Fruit fly (Drosophila melanogaster) whole organism, embryonic: ENCODE measurements around the gene Pdxk.

Source experiments
- Aef1 ChIP-seq: fragments of 200-800 bp; sonication (Bioruptor generic); IDR thresholded peaks from 3 replicates; pipeline ENCODE4 v1.3.6; 2022; ENCODE audit warnings: missing biosample characterization, missing genetic modification characterization
- Atf3 ChIP-seq: fragments of 200-800 bp; sonication (Bioruptor generic); optimal IDR thresholded peaks from 3 replicates; lab custom pipeline; 2016; ENCODE audit warnings: missing biosample characterization, missing genetic modification characterization
- B-H1 ChIP-seq: fragments of 200-800 bp; sonication (Bioruptor generic); IDR thresholded peaks from 3 replicates; pipeline ENCODE4 v1.3.6; 2022; ENCODE audit warnings: missing biosample characterization, missing genetic modification characterization
- BEAF-32 ChIP-seq: fragments of 200-800 bp; sonication (Bioruptor generic); optimal IDR thresholded peaks from 3 replicates; lab custom pipeline; 2017; ENCODE audit warnings: missing biosample characterization, missing genetic modification characterization, mild to moderate bottlenecking, moderate library complexity, missing genetic modification reagents
- Bgb ChIP-seq: fragments of 200-800 bp; sonication (Bioruptor generic); IDR thresholded peaks from 2 replicates; pipeline ENCODE4 v1.3.6; 2022; ENCODE audit warnings: missing biosample characterization, missing genetic modification characterization; ENCODE audit not compliant: partially characterized antibody
- CG10462 ChIP-seq: fragments of 200-800 bp; sonication (Bioruptor generic); optimal IDR thresholded peaks from 2 replicates; lab custom pipeline; 2016; ENCODE audit warnings: missing biosample characterization, missing genetic modification characterization
- CG10543 ChIP-seq: fragments of 200-800 bp; sonication (Bioruptor generic); optimal IDR thresholded peaks from 3 replicates; lab custom pipeline; 2017; ENCODE audit warnings: missing biosample characterization, mild to moderate bottlenecking, missing genetic modification characterization, moderate library complexity
- CG11504 ChIP-seq: fragments of 200-800 bp; sonication (Bioruptor generic); optimal IDR thresholded peaks from 3 replicates; lab custom pipeline; 2019; ENCODE audit warnings: missing biosample characterization, mild to moderate bottlenecking, missing genetic modification characterization, moderate library complexity
- CG11560 ChIP-seq: fragments of 200-800 bp; sonication (Bioruptor generic); IDR thresholded peaks from 3 replicates; pipeline ENCODE4 v1.3.6; 2022; ENCODE audit warnings: missing biosample characterization, missing genetic modification characterization
- CG15073 ChIP-seq: fragments of 200-800 bp; sonication (Bioruptor generic); optimal IDR thresholded peaks from 2 replicates; lab custom pipeline; 2016; ENCODE audit warnings: missing biosample characterization, missing genetic modification characterization
- CG16863 ChIP-seq: fragments of 200-800 bp; sonication (Bioruptor generic); optimal IDR thresholded peaks from 3 replicates; lab custom pipeline; 2016; ENCODE audit warnings: missing biosample characterization, missing genetic modification characterization
- CG17802 ChIP-seq: fragments of 200-800 bp; sonication (Bioruptor generic); optimal IDR thresholded peaks from 2 replicates; lab custom pipeline; 2018; ENCODE audit warnings: missing biosample characterization, mild to moderate bottlenecking, missing genetic modification characterization, moderate library complexity
- CG2875 ChIP-seq: fragments of 200-800 bp; sonication (Bioruptor generic); optimal IDR thresholded peaks from 2 replicates; lab custom pipeline; 2017; ENCODE audit warnings: missing biosample characterization, mild to moderate bottlenecking, missing genetic modification characterization, missing genetic modification reagents
- CG43689 ChIP-seq: fragments of 200-800 bp; sonication (Bioruptor generic); IDR thresholded peaks from 2 replicates; pipeline ENCODE4 v1.3.6; 2022; ENCODE audit warnings: missing biosample characterization, missing genetic modification characterization
- CG4854 ChIP-seq: fragments of 200-800 bp; sonication (Bioruptor generic); optimal IDR thresholded peaks from 2 replicates; lab custom pipeline; 2016; ENCODE audit warnings: missing biosample characterization, missing genetic modification characterization, inconsistent platforms
- CG5180 ChIP-seq: fragments of 200-800 bp; sonication (Bioruptor generic); optimal IDR thresholded peaks from 3 replicates; lab custom pipeline; 2017; ENCODE audit warnings: missing biosample characterization, missing genetic modification characterization, mild to moderate bottlenecking, moderate library complexity, missing genetic modification reagents
- CG6791 ChIP-seq: fragments of 200-800 bp; sonication (Bioruptor generic); IDR thresholded peaks from 3 replicates; pipeline ENCODE4 v1.3.6; 2022; ENCODE audit warnings: missing biosample characterization, missing genetic modification characterization; ENCODE audit not compliant: partially characterized antibody
- CG8388 ChIP-seq: fragments of 200-800 bp; sonication (Bioruptor generic); optimal IDR thresholded peaks from 2 replicates; lab custom pipeline; 2019; ENCODE audit warnings: missing biosample characterization, mild to moderate bottlenecking, missing genetic modification characterization, moderate library complexity
- CG9437 ChIP-seq: fragments of 200-800 bp; sonication (Bioruptor generic); optimal IDR thresholded peaks from 2 replicates; lab custom pipeline; 2018; ENCODE audit warnings: missing biosample characterization, mild to moderate bottlenecking, missing genetic modification characterization
- CG9817 ChIP-seq: fragments of 200-800 bp; sonication (Bioruptor generic); optimal IDR thresholded peaks from 2 replicates; lab custom pipeline; 2018; ENCODE audit warnings: missing biosample characterization, mild to moderate bottlenecking, missing genetic modification characterization, moderate library complexity
- CHES-1-like ChIP-seq: fragments of 200-800 bp; sonication (Bioruptor generic); optimal IDR thresholded peaks from 2 replicates; lab custom pipeline; 2016; ENCODE audit warnings: missing biosample characterization, missing genetic modification characterization
- Dbx ChIP-seq: fragments of 200-800 bp; sonication (Bioruptor generic); IDR thresholded peaks from 3 replicates; pipeline ENCODE4 v1.3.6; 2022; ENCODE audit warnings: missing biosample characterization, missing genetic modification characterization
- Deaf1 ChIP-seq: fragments of 200-800 bp; optimal IDR thresholded peaks from 3 replicates; lab custom pipeline; 2019; ENCODE audit warnings: missing biosample characterization, mild to moderate bottlenecking, missing genetic modification characterization, moderate library complexity
- E2f1 ChIP-seq: fragments of 200-800 bp; sonication (Bioruptor generic); IDR thresholded peaks from 2 replicates; pipeline ENCODE4 v1.3.6; 2022; ENCODE audit warnings: missing biosample characterization, missing genetic modification characterization
- Fer3 ChIP-seq: fragments of 200-800 bp; sonication (Bioruptor generic); optimal IDR thresholded peaks from 2 replicates; lab custom pipeline; 2018; ENCODE audit warnings: missing biosample characterization, mild to moderate bottlenecking, missing genetic modification characterization, moderate library complexity
- H2.0 ChIP-seq: fragments of 200-800 bp; sonication (Bioruptor generic); IDR thresholded peaks from 2 replicates; pipeline ENCODE4 v1.3.6; 2022; ENCODE audit warnings: missing biosample characterization, missing genetic modification characterization
- Hr3 ChIP-seq: fragments of 200-800 bp; sonication (Bioruptor generic); optimal IDR thresholded peaks from 3 replicates; lab custom pipeline; 2016; ENCODE audit warnings: missing biosample characterization, missing genetic modification characterization
- NC2α ChIP-seq: fragments of 200-800 bp; sonication (Bioruptor generic); optimal IDR thresholded peaks from 2 replicates; lab custom pipeline; 2016; ENCODE audit warnings: missing biosample characterization, missing genetic modification characterization
- Oaz ChIP-seq: fragments of 200-800 bp; sonication (Bioruptor generic); IDR thresholded peaks from 2 replicates; pipeline ENCODE4 v1.3.6; 2022; ENCODE audit warnings: missing biosample characterization, missing genetic modification characterization
- Scr ChIP-seq: fragments of 200-800 bp; sonication (Bioruptor generic); IDR thresholded peaks from 2 replicates; pipeline ENCODE4 v1.3.6; 2022; ENCODE audit warnings: missing biosample characterization, missing genetic modification characterization; ENCODE audit not compliant: partially characterized antibody
- Trl ChIP-seq, 3 experiments: fragments of >200 bp in 2 of 3; fragments of 200-800 bp in 1 of 3; sonication (Bioruptor generic) in 1 of 3; optimal IDR thresholded peaks; 2 replicates in 1 of 3; 3 replicates in 2 of 3; lab custom pipeline; 2016 to 2017; ENCODE audit warnings: missing biosample characterization in 1 of 3, missing genetic modification characterization in 1 of 3
- Usf ChIP-seq: fragments of 200-800 bp; sonication (Bioruptor generic); optimal IDR thresholded peaks from 2 replicates; lab custom pipeline; 2017; ENCODE audit warnings: missing genotype, missing biosample characterization, missing genetic modification characterization
- Xbp1 ChIP-seq: fragments of 200-800 bp; sonication (Bioruptor generic); optimal IDR thresholded peaks from 3 replicates; lab custom pipeline; 2016; ENCODE audit warnings: missing biosample characterization, mild to moderate bottlenecking, missing genetic modification characterization
- cato ChIP-seq: fragments of 200-800 bp; sonication (Bioruptor generic); optimal IDR thresholded peaks from 2 replicates; lab custom pipeline; 2016; ENCODE audit warnings: missing biosample characterization, missing genetic modification characterization, borderline replicate concordance
- cg ChIP-seq: fragments of 200-800 bp; sonication (Bioruptor generic); optimal IDR thresholded peaks from 3 replicates; lab custom pipeline; 2019; ENCODE audit warnings: missing biosample characterization, mild to moderate bottlenecking, missing genetic modification characterization, moderate library complexity
- crp ChIP-seq, 2 experiments: fragments of 200-800 bp; sonication (Bioruptor generic); optimal IDR thresholded peaks; 2 replicates in 1 of 2; 3 replicates in 1 of 2; lab custom pipeline; 2017; ENCODE audit warnings: missing biosample characterization in 2 of 2, missing genetic modification characterization in 2 of 2, mild to moderate bottlenecking in 1 of 2, moderate library complexity in 1 of 2
- da ChIP-seq: fragments of 200-800 bp; sonication (Bioruptor generic); optimal IDR thresholded peaks from 2 replicates; lab custom pipeline; 2016; ENCODE audit warnings: missing biosample characterization, missing genetic modification characterization
- ftz-f1 ChIP-seq: fragments of 200-800 bp; sonication (Bioruptor generic); optimal IDR thresholded peaks from 2 replicates; lab custom pipeline; 2016; ENCODE audit warnings: missing biosample characterization, missing genetic modification characterization
- grn ChIP-seq: fragments of 200-800 bp; sonication (Bioruptor generic); optimal IDR thresholded peaks from 3 replicates; lab custom pipeline; 2017; ENCODE audit warnings: missing biosample characterization, missing genetic modification characterization
- lbe ChIP-seq: fragments of 200-800 bp; sonication (Bioruptor generic); optimal IDR thresholded peaks from 2 replicates; lab custom pipeline; 2016; ENCODE audit warnings: missing biosample characterization, mild to moderate bottlenecking, missing genetic modification characterization
- lmd ChIP-seq: fragments of 200-800 bp; sonication (Bioruptor generic); IDR thresholded peaks from 2 replicates; pipeline ENCODE4 v1.3.6; 2022; ENCODE audit warnings: missing biosample characterization, missing genetic modification characterization
- nerfin-2 ChIP-seq: fragments of 200-800 bp; sonication (Bioruptor generic); IDR thresholded peaks from 2 replicates; pipeline ENCODE4 v1.3.6; 2022; ENCODE audit warnings: missing biosample characterization, missing genetic modification characterization; ENCODE audit not compliant: partially characterized antibody
- prd ChIP-seq, 3 experiments: fragments of >200 bp in 2 of 3; fragments of 200-800 bp in 1 of 3; sonication (Bioruptor generic) in 1 of 3; optimal IDR thresholded peaks in 2 of 3; IDR thresholded peaks in 1 of 3; 2 replicates in 2 of 3; 3 replicates in 1 of 3; pipeline versions ENCODE4 v1.3.6 to Lab custom; 2017 to 2022; ENCODE audit warnings: missing biosample characterization in 1 of 3, missing genetic modification characterization in 1 of 3
- ro ChIP-seq: fragments of 200-800 bp; sonication (Bioruptor generic); IDR thresholded peaks from 2 replicates; pipeline ENCODE4 v1.3.6; 2022; ENCODE audit warnings: missing biosample characterization, missing genetic modification characterization
- run ChIP-seq: fragments of 200-800 bp; sonication (Bioruptor generic); optimal IDR thresholded peaks from 3 replicates; lab custom pipeline; 2018; ENCODE audit warnings: missing biosample characterization, mild to moderate bottlenecking, missing genetic modification characterization
- sisA ChIP-seq: fragments of 200-800 bp; sonication (Bioruptor generic); IDR thresholded peaks from 2 replicates; pipeline ENCODE4 v1.3.6; 2022; ENCODE audit warnings: missing biosample characterization, missing genetic modification characterization
- ssp ChIP-seq: fragments of 200-800 bp; sonication (Bioruptor generic); IDR thresholded peaks from 2 replicates; pipeline ENCODE4 v1.3.6; 2022; ENCODE audit warnings: missing biosample characterization, missing genetic modification characterization
- vvl ChIP-seq: fragments of 200-800 bp; sonication (Bioruptor generic); IDR thresholded peaks from 2 replicates; pipeline ENCODE4 v1.3.6; 2022; ENCODE audit warnings: missing biosample characterization, missing genetic modification characterization
- wdn ChIP-seq: fragments of 200-800 bp; sonication (Bioruptor generic); IDR thresholded peaks from 2 replicates; pipeline ENCODE4 v1.3.6; 2022; ENCODE audit warnings: missing biosample characterization, missing genetic modification characterization

Pdxk gene

DNA sequence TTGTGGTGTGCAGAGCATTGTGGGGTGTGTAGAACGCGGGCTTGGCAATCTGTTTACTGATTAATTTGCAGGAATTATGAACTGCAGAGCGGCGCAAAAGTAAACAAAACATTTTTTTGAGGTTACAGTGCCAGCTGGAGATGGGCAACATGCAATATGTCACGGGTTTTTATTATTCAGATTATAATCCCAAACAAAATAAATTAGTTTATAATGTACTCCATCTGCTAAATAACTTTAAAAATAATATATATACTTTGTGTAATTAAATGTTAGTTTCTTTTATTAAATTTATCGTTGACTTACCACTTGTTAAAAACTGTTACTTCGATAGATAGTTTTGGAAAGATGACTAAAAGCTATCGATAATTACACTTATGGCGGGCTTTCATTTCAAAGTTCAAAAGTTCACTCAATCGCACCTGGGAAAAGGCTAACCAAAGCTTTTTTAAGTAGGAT lies 10.8 kb downstream of the Pdxk start, which contains the start of gene Fdx1 (continued):
- no peak for TF ChIP-seq nerfin-2 (GFP tag; lab: Robert Waterston, UW)
- peak; percentile 51 for TF ChIP-seq Fer3 (tag; lab: Kevin White, UChicago)
- peak; percentile 10 for TF ChIP-seq CG9437 (GFP tag; lab: Kevin White, UChicago)
- no peak for TF ChIP-seq CG11560 (tag; lab: Robert Waterston, UW)
- peak; percentile 68 for TF ChIP-seq Scr (GFP tag; lab: Robert Waterston, UW)
- TF ChIP-seq lbe, result peak; percentile 43
- TF ChIP-seq ftz-f1 (GFP tag; lab: Kevin White, UChicago), result no peak
- no peak for TF ChIP-seq CG43689
- TF ChIP-seq CG11504 (tag; lab: Kevin White, UChicago), result no peak
- TF ChIP-seq crp (GFP tag; optimal IDR thresholded peaks at IDR 0.05; lab: Kevin White, UChicago), result peak in 1 of 2 experiments; percentile 8
- TF ChIP-seq CG16863 (GFP tag; lab: Kevin White, UChicago), result no peak
- TF ChIP-seq NC2α (GFP tag; lab: Kevin White, UChicago), result no peak
- no peak for TF ChIP-seq da (GFP tag; lab: Kevin White, UChicago)
- TF ChIP-seq sisA (GFP tag; lab: Robert Waterston, UW), result no peak
- TF ChIP-seq ssp, result no peak
- TF ChIP-seq cg (GFP tag; lab: Kevin White, UChicago), result no peak
- TF ChIP-seq B-H1, result no peak
- 0 out of 2 replicates have a peak, but pooled peaks have one; percentile 22 for TF ChIP-seq E2f1 (GFP tag; lab: Robert Waterston, UW)
- peak; percentile 40 for TF ChIP-seq CG8388 (GFP tag; lab: Kevin White, UChicago)
- peak; percentile 25 for TF ChIP-seq CG9817
- TF ChIP-seq prd (optimal IDR thresholded peaks at IDR 0.05; lab: Kevin White, UChicago), result no peak
- TF ChIP-seq prd (GFP tag; IDR thresholded peaks at IDR 0.05; lab: Robert Waterston, UW), result 0 out of 3 replicates have a peak, but pooled peaks have one; percentile 33
- TF ChIP-seq Hr3 (GFP tag; lab: Kevin White, UChicago), result peak; percentile 35
- no peak for TF ChIP-seq CG2875 (GFP tag; lab: Kevin White, UChicago)
- no peak for TF ChIP-seq CG6791
- 0 out of 2 replicates have a peak, but pooled peaks have one; percentile 13 for TF ChIP-seq Oaz (GFP tag; lab: Robert Waterston, UW)
- TF ChIP-seq CG4854 (GFP tag; lab: Kevin White, UChicago), result no peak
- TF ChIP-seq Dbx, result peak; percentile 39; the same call in 1 of the 3 replicates
- TF ChIP-seq CG10543 (GFP tag; lab: Kevin White, UChicago), result peak; percentile 40
- TF ChIP-seq vvl (GFP tag; lab: Robert Waterston, UW), result peak; percentile 20; the same call in 1 of the 2 replicates
- TF ChIP-seq ro (GFP tag; lab: Robert Waterston, UW), result no peak
- TF ChIP-seq CHES-1-like (GFP tag; lab: Kevin White, UChicago), result no peak
- no peak for TF ChIP-seq CG10462 (GFP tag; lab: Kevin White, UChicago)
- TF ChIP-seq CG17802 (tag; lab: Kevin White, UChicago), result no peak
- TF ChIP-seq Bgb, result peak; percentile 33; the same call in 1 of the 2 replicates
- TF ChIP-seq BEAF-32 (GFP tag; lab: Kevin White, UChicago), result peak; percentile 65
- TF ChIP-seq cato, result no peak
- TF ChIP-seq wdn (GFP tag; lab: Robert Waterston, UW), result no peak
- no peak for TF ChIP-seq CG5180
- TF ChIP-seq lmd (GFP tag; lab: Robert Waterston, UW), result no peak; the same call in 1 of the 2 replicates
- no peak for TF ChIP-seq Deaf1 (tag; lab: Kevin White, UChicago)
- no peak for TF ChIP-seq run (tag; lab: Kevin White, UChicago)
- TF ChIP-seq Atf3 (GFP tag; lab: Kevin White, UChicago), result no peak
- peak; percentile 68 for TF ChIP-seq Aef1 (GFP tag; lab: Robert Waterston, UW)
- peak; percentile 34 for TF ChIP-seq Xbp1
- no peak for TF ChIP-seq Trl (optimal IDR thresholded peaks at IDR 0.05; lab: Kevin White, UChicago)
- no peak for TF ChIP-seq Trl (GFP tag; optimal IDR thresholded peaks at IDR 0.05; lab: Kevin White, UChicago)
- peak; percentile 47; the same call in 1 of the 2 replicates for TF ChIP-seq H2.0 (GFP tag; lab: Robert Waterston, UW)
- no peak for TF ChIP-seq Usf (GFP tag; lab: Kevin White, UChicago)
- no peak for TF ChIP-seq CG15073 (GFP tag; lab: Kevin White, UChicago)
- TF ChIP-seq grn (GFP tag; lab: Kevin White, UChicago), result no peak
